Fruit fly (Drosophila melanogaster): ENCODE measurements around the gene Fntb.
A peak's percentile ranks its signal among the peaks of the same experiment; 100 is the strongest.

Gene Fntb

dm6 chr3R:16449187-16449973 is 16.6 kb downstream of the Fntb start (continued):
- TF ChIP-seq Meics (GFP tag; optimal IDR thresholded peaks at IDR 0.05): peak; percentile 76
- TF ChIP-seq CG7928 (GFP tag; optimal IDR thresholded peaks at IDR 0.05): peak; percentile 36
- peak; percentile 76 for TF ChIP-seq CG9876 (GFP tag; optimal IDR thresholded peaks at IDR 0.05)
- peak; percentile 80 for TF ChIP-seq Doc2 (GFP tag; IDR thresholded peaks at IDR 0.05)
- peak; percentile 94 for TF ChIP-seq az2 (GFP tag; optimal IDR thresholded peaks at IDR 0.05)
- TF ChIP-seq tx (GFP tag; optimal IDR thresholded peaks at IDR 0.05): peak; percentile 79
- peak; percentile 90 for TF ChIP-seq CG32532 (GFP tag; IDR thresholded peaks at IDR 0.05)
- peak; percentile 84 for TF ChIP-seq CG16779 (GFP tag; IDR thresholded peaks at IDR 0.05)
- TF ChIP-seq chn (GFP tag; optimal IDR thresholded peaks at IDR 0.05): peak; percentile 94
- TF ChIP-seq lbe (GFP tag; optimal IDR thresholded peaks at IDR 0.05): no peak
- peak; percentile 94 for TF ChIP-seq Chrac-16 (GFP tag; optimal IDR thresholded peaks at IDR 0.05)
- TF ChIP-seq CG1602 (GFP tag; optimal IDR thresholded peaks at IDR 0.05): peak; percentile 92
- peak; percentile 69 for TF ChIP-seq CG2120 (GFP tag; optimal IDR thresholded peaks at IDR 0.05)
- TF ChIP-seq CG6254 (GFP tag; optimal IDR thresholded peaks at IDR 0.05): peak; percentile 77
- TF ChIP-seq CG11247 (GFP tag; IDR thresholded peaks at IDR 0.05): peak; percentile 92
- peak; percentile 94 for TF ChIP-seq CG1024 (GFP tag; IDR thresholded peaks at IDR 0.05)
- TF ChIP-seq CG11504 (tag; optimal IDR thresholded peaks at IDR 0.05): peak; percentile 93
- TF ChIP-seq CG42726 (GFP tag; IDR thresholded peaks at IDR 0.05; ENCODE audit: partially characterized antibody): peak; percentile 60
- no peak for TF ChIP-seq BEAF-32 (GFP tag; optimal IDR thresholded peaks at IDR 0.05)
- peak; percentile 91 for TF ChIP-seq NfI (GFP tag; optimal IDR thresholded peaks at IDR 0.05)
- TF ChIP-seq tll (GFP tag; optimal IDR thresholded peaks at IDR 0.05): no peak
- TF ChIP-seq NFAT (GFP tag; IDR thresholded peaks at IDR 0.05): peak; percentile 75
- TF ChIP-seq CG13296 (GFP tag; optimal IDR thresholded peaks at IDR 0.05): peak; percentile 70
- peak; percentile 80 for TF ChIP-seq disco-r (GFP tag; optimal IDR thresholded peaks at IDR 0.05)
- TF ChIP-seq sisA (GFP tag; IDR thresholded peaks at IDR 0.05): peak; percentile 98
- peak; percentile 67 for TF ChIP-seq CG4617 (GFP tag; optimal IDR thresholded peaks at IDR 0.05; ENCODE audit: borderline replicate concordance)
- TF ChIP-seq CG8290 (GFP tag; optimal IDR thresholded peaks at IDR 0.05): peak; percentile 86
- TF ChIP-seq CG8290 (tag; optimal IDR thresholded peaks at IDR 0.05): peak; percentile 83 to 93
- TF ChIP-seq CG13775 (GFP tag; optimal IDR thresholded peaks at IDR 0.05): peak; percentile 72
- peak; percentile 98 for TF ChIP-seq CG10959 (GFP tag; IDR thresholded peaks at IDR 0.05)
- TF ChIP-seq Hr51 (GFP tag; optimal IDR thresholded peaks at IDR 0.05): peak; percentile 81 to 83
- TF ChIP-seq CG18619 (GFP tag; optimal IDR thresholded peaks at IDR 0.05): peak; percentile 89
- peak; percentile 3 for TF ChIP-seq CG15479 (GFP tag; optimal IDR thresholded peaks at IDR 0.05)
- peak; percentile 99 for TF ChIP-seq ara (GFP tag; IDR thresholded peaks at IDR 0.05)
- TF ChIP-seq HLH54F (GFP tag; optimal IDR thresholded peaks at IDR 0.05): peak; percentile 78
- peak; percentile 83 for TF ChIP-seq CG18599 (GFP tag; optimal IDR thresholded peaks at IDR 0.05)
- peak; percentile 92 for TF ChIP-seq CG17802 (tag; optimal IDR thresholded peaks at IDR 0.05)
- TF ChIP-seq seq (GFP tag; IDR thresholded peaks at IDR 0.05): peak; percentile 72
- TF ChIP-seq h (optimal IDR thresholded peaks at IDR 0.05): no peak
- peak; percentile 63 for TF ChIP-seq scrt (GFP tag; optimal IDR thresholded peaks at IDR 0.05)
- peak; percentile 74 for TF ChIP-seq caup (GFP tag; optimal IDR thresholded peaks at IDR 0.05; ENCODE audit: severe bottlenecking)
- TF ChIP-seq CG7786 (GFP tag; optimal IDR thresholded peaks at IDR 0.05): peak; percentile 91
- TF ChIP-seq CG17361 (GFP tag; IDR thresholded peaks at IDR 0.05): peak; percentile 97
- peak; percentile 87 for TF ChIP-seq CG12071 (GFP tag; optimal IDR thresholded peaks at IDR 0.05)
- peak; percentile 56 for TF ChIP-seq yki (optimal IDR thresholded peaks at IDR 0.05)

Measured in whole organism, embryonic.